Fruit fly (Drosophila melanogaster) whole organism: ENCODE results near the gene inaF-A.

Source experiments
- CG8478 ChIP-seq: fragments of >200 bp; optimal IDR thresholded peaks from 2 replicates; lab custom pipeline; 2018; ENCODE audit warnings: inconsistent platforms
- usp ChIP-seq: fragments of >200 bp; optimal IDR thresholded peaks from 2 replicates; lab custom pipeline; 2017; ENCODE audit warnings: missing biosample characterization, missing genetic modification characterization, mixed read lengths

DNA sequence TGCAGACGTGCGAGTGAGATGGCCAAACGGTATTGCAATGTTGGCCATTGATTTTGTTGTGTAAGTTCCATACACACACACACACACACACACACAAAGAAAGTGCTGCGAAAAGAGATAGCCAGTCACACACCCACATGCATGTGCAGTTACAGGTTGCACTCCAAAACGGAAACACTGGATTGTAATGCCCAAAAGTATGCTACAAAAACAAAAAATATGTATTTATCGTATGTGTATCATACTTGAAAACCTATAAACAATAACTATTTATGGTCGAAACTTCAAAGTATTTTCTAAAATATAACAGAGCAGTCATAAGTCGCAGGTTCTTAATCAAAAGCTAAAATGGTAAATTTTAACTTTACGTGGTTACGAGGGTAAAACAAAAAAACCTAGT, 3.7 kb downstream of the inaF-A start:
- TF ChIP-seq usp (GFP tag; lab: Kevin White, UChicago) (no peak), CG8478 (lab: Kevin White, UChicago) (no peak)
